Fruit fly (Drosophila melanogaster): Measurements from ENCODE around the gene CG15888.

dm6 chr3R:13334007-13334406 lies 47.7 kb upstream of the CG15888 start, which contains the start of gene PK2-R2:
- no peak for TF ChIP-seq h (GFP tag; optimal IDR thresholded peaks at IDR 0.05)
- TF ChIP-seq CrebA (GFP tag; optimal IDR thresholded peaks at IDR 0.05; ENCODE audit: borderline replicate concordance): no peak
- TF ChIP-seq OdsH (GFP tag; optimal IDR thresholded peaks at IDR 0.05): no peak
- TF ChIP-seq fru (GFP tag; optimal IDR thresholded peaks at IDR 0.05): no peak
- no peak for TF ChIP-seq pan (optimal IDR thresholded peaks at IDR 0.05)
- TF ChIP-seq Rel (GFP tag; optimal IDR thresholded peaks at IDR 0.05): no peak
- TF ChIP-seq Rel (tag; optimal IDR thresholded peaks at IDR 0.05): no peak
- no peak for TF ChIP-seq psq (GFP tag; optimal IDR thresholded peaks at IDR 0.05)
- TF ChIP-seq jim (GFP tag; optimal IDR thresholded peaks at IDR 0.05): no peak
- no peak for TF ChIP-seq usp (GFP tag; optimal IDR thresholded peaks at IDR 0.05)
- TF ChIP-seq HLH106 (tag; optimal IDR thresholded peaks at IDR 0.05): no peak

Measured in whole organism, wandering third instar larva.